Worm (Caenorhabditis elegans) whole organism, midembryonic: Measurements from ENCODE around the gene twk-20.

Experiments
- T22C8.4 ChIP-seq: fragments of 200-800 bp; sonication (Bioruptor generic); IDR thresholded peaks from 2 replicates; pipeline ENCODE4 v1.3.6; 2022; ENCODE audit warnings: missing genetic modification characterization, missing compliant biosample characterization
- cog-1 ChIP-seq: sonication (generic microtip); optimal IDR thresholded peaks from 2 replicates; lab custom pipeline; 2016; ENCODE audit warnings: missing genetic modification characterization, missing compliant biosample characterization
- flt-1 ChIP-seq: fragments of 200-800 bp; sonication (Bioruptor generic); IDR thresholded peaks from 2 replicates; pipeline ENCODE4 v1.3.6; 2022; ENCODE audit warnings: missing genetic modification characterization, missing compliant biosample characterization
- klf-2 ChIP-seq: fragments of 200-800 bp; sonication (Bioruptor generic); conservative IDR thresholded peaks from 2 replicates; pipeline ENCODE4 v1.3.6; 2022; ENCODE audit warnings: missing genetic modification reagents, missing genetic modification characterization, missing compliant biosample characterization
- med-1 ChIP-seq: sonication (generic microtip); optimal IDR thresholded peaks from 2 replicates; lab custom pipeline; 2017; ENCODE audit warnings: missing genetic modification characterization, mild to moderate bottlenecking, missing compliant biosample characterization, antibody characterized with exemption, missing genetic modification reagents; ENCODE audit not compliant: insufficient read depth
- ref-1 ChIP-seq: fragments of 200-800 bp; sonication (Bioruptor generic); conservative IDR thresholded peaks from 2 replicates; pipeline ENCODE4 v1.3.6; 2022; ENCODE audit warnings: missing genetic modification reagents, missing genetic modification characterization, missing compliant biosample characterization
- tab-1 ChIP-seq: fragments of 200-800 bp; sonication (Bioruptor generic); IDR thresholded peaks from 2 replicates; pipeline ENCODE4 v1.3.6; 2022; ENCODE audit warnings: missing genetic modification characterization, missing compliant biosample characterization
- ztf-23 ChIP-seq: fragments of 200-800 bp; sonication (Bioruptor generic); IDR thresholded peaks from 2 replicates; pipeline ENCODE4 v1.3.6; 2022; ENCODE audit warnings: missing genetic modification reagents, missing genetic modification characterization, missing compliant biosample characterization
- ztf-29 ChIP-seq: fragments of 200-800 bp; sonication (Bioruptor generic); IDR thresholded peaks from 2 replicates; pipeline ENCODE4 v1.3.6; 2022; ENCODE audit warnings: missing genetic modification reagents, missing genetic modification characterization, missing compliant biosample characterization

The twk-20 gene

DNA sequence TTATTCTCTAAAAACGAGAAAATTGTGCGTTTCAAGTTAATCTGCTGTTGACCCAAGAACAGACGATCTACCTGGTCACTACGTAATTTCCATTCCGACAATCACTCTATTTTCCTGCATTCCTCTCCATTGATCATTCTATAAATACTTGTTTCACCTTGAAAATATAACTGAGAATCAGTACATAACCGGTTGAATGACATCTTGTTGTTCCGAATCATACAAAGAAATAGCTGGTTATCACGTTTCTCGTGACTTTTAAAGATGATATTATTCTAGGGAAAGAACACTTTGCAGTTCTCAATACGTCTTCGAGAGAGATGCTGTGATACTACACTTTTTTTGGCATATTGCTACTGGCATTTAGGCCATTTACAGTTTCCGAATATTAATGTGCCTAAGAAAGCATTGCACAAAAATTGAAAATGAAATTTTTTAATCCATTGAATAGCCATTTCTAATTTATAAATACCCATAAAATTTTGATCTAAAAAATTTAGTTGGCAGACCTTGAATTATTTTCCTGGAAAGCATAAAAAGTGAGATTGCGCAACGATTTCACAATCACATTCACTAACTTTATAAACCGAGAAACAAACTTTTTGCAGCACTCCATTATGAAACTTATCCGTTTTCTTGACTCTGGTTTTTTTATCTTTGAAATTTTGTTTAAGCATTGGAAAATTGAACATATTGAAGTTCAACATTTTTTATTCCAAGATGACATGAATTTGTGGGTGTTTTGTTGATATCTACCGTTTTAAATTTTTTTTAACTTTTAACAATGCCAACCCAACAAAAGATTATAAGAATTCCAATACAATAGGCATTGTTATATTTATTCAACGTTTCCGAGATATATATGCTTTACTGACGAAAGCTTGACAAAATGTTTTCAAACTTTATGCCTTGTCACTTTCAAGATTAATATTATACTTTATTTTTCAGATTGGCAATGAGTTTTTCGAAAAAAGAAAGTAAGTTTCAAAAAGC, 24.3 kb downstream of the twk-20 start, which contains the start of gene C04A11.5:
Gene C04A11.5 (plus strand): TSS at position 943 of the 993 bp plus-strand sequence.
- no peak for TF ChIP-seq med-1 (GFP tag; lab: Kevin White, UChicago)
- TF ChIP-seq ztf-29 (GFP tag; lab: Robert Waterston, UW) = no peak
- TF ChIP-seq ref-1 = no peak
- no peak for TF ChIP-seq T22C8.4
- TF ChIP-seq cog-1 (tag; lab: Kevin White, UChicago) = no peak
- TF ChIP-seq klf-2 (GFP tag; lab: Robert Waterston, UW) = no peak
- TF ChIP-seq tab-1 (GFP tag; lab: Robert Waterston, UW) = no peak

- TF ChIP-seq ref-1 = peak; percentile 98
- TF ChIP-seq klf-2 (GFP tag; lab: Robert Waterston, UW) = peak; percentile 99
- TF ChIP-seq T22C8.4 = peak; percentile 99
- peak; percentile 86 for TF ChIP-seq med-1 (GFP tag; lab: Kevin White, UChicago)
- TF ChIP-seq ztf-23 (GFP tag; lab: Robert Waterston, UW) = peak; percentile 98
- TF ChIP-seq ztf-29 (GFP tag; lab: Robert Waterston, UW) = peak; percentile 99
- peak; percentile 99 for TF ChIP-seq flt-1 (GFP tag; lab: Robert Waterston, UW)
- peak; percentile 100 for TF ChIP-seq tab-1 (GFP tag; lab: Robert Waterston, UW)
- TF ChIP-seq cog-1 (tag; lab: Kevin White, UChicago) = peak; percentile 98
Measured at ce11 chrX:13665447-13665846, 25.8 kb downstream of the twk-20 start.

DNA sequence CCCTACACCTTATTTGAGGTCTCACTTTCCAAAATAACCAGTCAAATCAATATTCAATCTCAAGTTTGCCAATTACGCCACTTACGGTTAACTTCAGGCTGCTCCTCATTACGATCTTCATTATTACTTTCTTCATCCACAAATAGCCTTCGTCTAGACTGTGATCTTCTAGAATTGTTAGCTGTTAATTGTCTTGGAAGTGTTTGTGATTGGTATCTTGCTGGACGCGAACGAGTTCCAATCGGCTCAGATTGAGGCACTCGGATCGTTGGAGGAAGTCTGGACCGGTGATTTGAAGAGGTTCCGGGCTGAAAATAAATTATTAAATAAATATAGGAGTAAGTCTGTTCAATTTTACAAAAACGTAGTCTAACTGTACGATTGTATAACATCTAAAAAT, 27.2 kb downstream of the twk-20 start:
- TF ChIP-seq ztf-23 (GFP tag; lab: Robert Waterston, UW) = no peak

ce11 chrX:13668728-13669127, 29.1 kb downstream of the twk-20 start, which contains the start of gene C04A11.2:
Gene C04A11.2, minus strand, starts transcription at chrX:13668828.
- TF ChIP-seq T22C8.4 (no peak), ztf-23 (GFP tag; lab: Robert Waterston, UW) (no peak), cog-1 (tag; lab: Kevin White, UChicago) (no peak), tab-1 (GFP tag; lab: Robert Waterston, UW) (no peak), med-1 (GFP tag; lab: Kevin White, UChicago) (no peak), ref-1 (no peak)

ce11 chrX:13669641-13670040, 30.0 kb downstream of the twk-20 start:
- TF ChIP-seq ztf-23 (GFP tag; lab: Robert Waterston, UW) (no peak), klf-2 (GFP tag; lab: Robert Waterston, UW) (no peak), ztf-29 (GFP tag; lab: Robert Waterston, UW) (no peak), flt-1 (GFP tag; lab: Robert Waterston, UW) (0 out of 2 replicates have a peak, but pooled peaks have one; percentile 46), tab-1 (GFP tag; lab: Robert Waterston, UW) (no peak), cog-1 (tag; lab: Kevin White, UChicago) (peak; percentile 9), T22C8.4 (peak; percentile 61), med-1 (GFP tag; lab: Kevin White, UChicago) (no peak), ref-1 (no peak)

- TF ChIP-seq cog-1 (tag; lab: Kevin White, UChicago) (no peak), ztf-23 (GFP tag; lab: Robert Waterston, UW) (no peak), flt-1 (GFP tag; lab: Robert Waterston, UW) (no peak), T22C8.4 (no peak), tab-1 (GFP tag; lab: Robert Waterston, UW) (no peak), ref-1 (no peak)
Measured at ce11 chrX:13670966-13671365, 31.3 kb downstream of the twk-20 start.

DNA sequence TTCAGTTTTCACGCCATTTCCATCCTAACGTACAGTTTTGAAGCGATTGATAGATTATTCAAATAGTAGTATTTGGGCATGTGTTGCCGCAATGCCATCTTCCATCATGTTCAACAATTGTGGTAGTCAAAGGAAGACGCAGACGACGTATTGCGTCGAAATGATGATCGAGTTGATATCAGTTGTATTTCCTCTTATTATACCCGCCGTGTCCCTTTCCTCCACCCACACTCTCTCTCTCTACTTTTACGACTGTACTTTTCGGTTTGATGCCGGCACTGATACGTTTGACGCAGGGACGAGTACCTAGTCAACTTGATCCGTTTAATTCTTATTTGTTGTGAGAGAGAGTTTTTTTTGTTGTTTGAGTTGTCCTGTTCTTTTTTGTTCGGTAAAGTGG, 32.9 kb downstream of the twk-20 start:
- TF ChIP-seq tab-1 (GFP tag; lab: Robert Waterston, UW) (no peak), T22C8.4 (no peak), ref-1 (no peak), ztf-23 (GFP tag; lab: Robert Waterston, UW) (no peak), cog-1 (tag; lab: Kevin White, UChicago) (no peak)

- TF ChIP-seq flt-1 (GFP tag; lab: Robert Waterston, UW) (0 out of 2 replicates have a peak, but pooled peaks have one; percentile 7), med-1 (GFP tag; lab: Kevin White, UChicago) (no peak)
Measured at ce11 chrX:13675444-13675843, 35.8 kb downstream of the twk-20 start.

DNA sequence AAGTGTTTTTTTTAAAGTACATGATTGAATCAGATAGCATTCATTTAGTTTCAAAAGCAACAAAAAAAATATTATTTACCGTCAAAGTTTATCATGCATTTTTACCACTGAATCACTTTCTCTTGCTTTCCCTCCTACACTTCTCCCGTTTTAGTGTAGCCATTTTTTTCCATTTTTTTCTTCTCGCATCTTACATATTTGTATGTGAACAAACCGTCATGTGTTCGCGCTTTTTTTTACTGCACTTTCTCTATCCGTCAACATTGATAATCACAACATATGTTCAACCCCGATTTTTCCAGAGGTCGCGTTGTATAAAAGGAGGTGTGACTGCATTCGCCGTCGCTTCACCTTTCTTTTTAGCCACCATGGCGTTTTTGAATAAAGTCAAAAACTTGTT, 37.2 kb downstream of the twk-20 start, which contains the start of gene gck-4:
Gene gck-4 (plus strand): TSS at position 301 of the 400 bp plus-strand sequence.
- TF ChIP-seq cog-1 (tag; lab: Kevin White, UChicago) (no peak), flt-1 (GFP tag; lab: Robert Waterston, UW) (no peak), ztf-29 (GFP tag; lab: Robert Waterston, UW) (no peak), T22C8.4 (no peak), ref-1 (no peak), ztf-23 (GFP tag; lab: Robert Waterston, UW) (no peak)

DNA sequence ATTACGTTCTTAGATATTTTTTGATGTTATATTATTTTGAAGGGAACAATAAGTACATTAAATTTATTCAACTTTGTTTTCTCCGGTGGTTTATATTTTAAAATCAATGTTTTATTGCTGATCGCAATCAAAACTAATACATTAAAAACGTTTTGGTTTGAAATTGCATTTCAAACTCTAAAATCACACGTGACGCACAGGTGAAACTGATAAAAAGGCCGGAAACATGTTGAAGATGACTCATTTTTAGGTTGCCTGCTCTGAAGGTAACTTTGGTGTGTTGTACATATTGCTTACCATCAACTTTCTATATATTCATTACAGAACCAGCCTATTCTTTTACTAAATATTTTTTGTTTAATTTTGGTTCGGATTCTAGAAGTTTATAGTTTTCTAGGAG, 46.0 kb downstream of the twk-20 start:
- no peak for TF ChIP-seq ref-1
- no peak for TF ChIP-seq flt-1 (GFP tag; lab: Robert Waterston, UW)
- TF ChIP-seq med-1 (GFP tag; lab: Kevin White, UChicago) = no peak
- TF ChIP-seq ztf-29 (GFP tag; lab: Robert Waterston, UW) = no peak
- TF ChIP-seq cog-1 (tag; lab: Kevin White, UChicago) = no peak
- TF ChIP-seq T22C8.4 = no peak
- TF ChIP-seq ztf-23 (GFP tag; lab: Robert Waterston, UW) = no peak
- no peak for TF ChIP-seq tab-1 (GFP tag; lab: Robert Waterston, UW)
- TF ChIP-seq klf-2 (GFP tag; lab: Robert Waterston, UW) = no peak
